Worm (Caenorhabditis elegans) whole organism, L4 larva: ENCODE measurements around the gene nfya-1.

ENCODE experiments used
- T26A8.4 ChIP-seq: fragments of 200-800 bp; sonication (Bioruptor generic); IDR thresholded peaks from 2 replicates; pipeline ENCODE4 v1.3.6; 2022; ENCODE audit warnings: missing genetic modification characterization, missing compliant biosample characterization
- ceh-20 ChIP-seq: fragments of 200-800 bp; sonication (Bioruptor generic); IDR thresholded peaks from 2 replicates; pipeline ENCODE4 v1.3.6; 2022; ENCODE audit warnings: missing genetic modification reagents, missing genetic modification characterization, missing compliant biosample characterization
- fkh-10 ChIP-seq: fragments of 150-350 bp; optimal IDR thresholded peaks from 2 replicates; lab custom pipeline; 2014; ENCODE audit warnings: missing biosample characterization, missing genetic modification reagents, missing genetic modification characterization
- lin-39 ChIP-seq: fragments of 150-350 bp; optimal IDR thresholded peaks from 2 replicates; lab custom pipeline; 2014; ENCODE audit warnings: missing biosample characterization, missing genetic modification reagents, missing genetic modification characterization

DNA sequence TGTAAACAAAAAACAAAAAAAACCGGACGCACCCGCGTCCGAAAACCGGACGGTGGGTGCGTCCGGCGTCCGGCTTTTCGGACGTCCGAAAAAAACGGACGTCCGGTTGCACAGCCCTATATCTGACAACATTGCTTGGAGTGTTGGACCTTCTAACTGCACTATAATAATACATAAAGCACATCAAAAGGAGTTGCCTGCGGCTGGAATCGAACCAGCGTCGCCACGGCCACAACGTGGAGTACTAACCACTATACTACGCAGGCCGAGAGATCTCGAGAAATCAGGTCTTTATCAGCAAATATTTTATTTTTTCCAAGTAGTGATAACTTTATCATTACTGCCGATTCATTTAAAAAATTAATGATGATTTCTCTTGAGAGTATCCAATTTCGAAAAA is 46.7 kb upstream of the nfya-1 start:
- TF ChIP-seq T26A8.4 (GFP tag; lab: Robert Waterston, UW) (peak; percentile 42; the same call in 1 of the 2 replicates), fkh-10 (GFP tag; lab: Kevin White, UChicago) (no peak), lin-39 (tag; lab: Kevin White, UChicago) (no peak), ceh-20 (no peak)
